Fruit fly (Drosophila melanogaster) whole organism, prepupa: ENCODE results near the gene CG11106.

Experiments used
- Blimp-1 ChIP-seq: fragments of 200-800 bp; sonication (Bioruptor generic); optimal IDR thresholded peaks from 3 replicates; lab custom pipeline; 2017; ENCODE audit warnings: missing biosample characterization, missing genetic modification characterization, mild to moderate bottlenecking, moderate library complexity, missing genetic modification reagents
- CG10631 ChIP-seq: fragments of 200-800 bp; sonication (Bioruptor generic); optimal IDR thresholded peaks from 2 replicates; lab custom pipeline; 2016; ENCODE audit warnings: missing biosample characterization, missing genetic modification characterization
- CG10669 ChIP-seq: fragments of 200-800 bp; sonication (Bioruptor generic); optimal IDR thresholded peaks from 3 replicates; lab custom pipeline; 2018; ENCODE audit warnings: missing biosample characterization, mild to moderate bottlenecking, missing genetic modification characterization, moderate library complexity
- CG11294 ChIP-seq: fragments of 200-800 bp; sonication (Bioruptor generic); IDR thresholded peaks from 2 replicates; pipeline ENCODE4 v1.3.6; 2022; ENCODE audit warnings: missing biosample characterization, missing genetic modification characterization
- CG11902 ChIP-seq: fragments of 200-800 bp; sonication (Bioruptor generic); optimal IDR thresholded peaks from 3 replicates; lab custom pipeline; 2016; ENCODE audit warnings: missing biosample characterization, missing genetic modification characterization
- CG15336 ChIP-seq: fragments of 200-800 bp; sonication (Bioruptor generic); IDR thresholded peaks from 2 replicates; pipeline ENCODE4 v1.3.6; 2022; ENCODE audit warnings: missing biosample characterization, missing genetic modification characterization
- CG16779 ChIP-seq: fragments of 200-800 bp; sonication (Bioruptor generic); optimal IDR thresholded peaks from 3 replicates; lab custom pipeline; 2017; ENCODE audit warnings: missing biosample characterization, mild to moderate bottlenecking, missing genetic modification characterization
- CG3032 ChIP-seq: fragments of 200-800 bp; optimal IDR thresholded peaks from 2 replicates; lab custom pipeline; 2019; ENCODE audit warnings: missing biosample characterization, mild to moderate bottlenecking, missing genetic modification characterization, moderate library complexity
- CG31627 ChIP-seq: fragments of 200-800 bp; sonication (Bioruptor generic); optimal IDR thresholded peaks from 3 replicates; lab custom pipeline; 2016; ENCODE audit warnings: missing biosample characterization, missing genetic modification characterization
- CG32006 ChIP-seq: fragments of 200-800 bp; sonication (Bioruptor generic); optimal IDR thresholded peaks from 3 replicates; lab custom pipeline; 2017; ENCODE audit warnings: missing biosample characterization, mild to moderate bottlenecking, missing genetic modification characterization
- CG3919 ChIP-seq: fragments of 200-800 bp; sonication (Bioruptor generic); optimal IDR thresholded peaks from 3 replicates; lab custom pipeline; 2016; ENCODE audit warnings: missing biosample characterization, missing genetic modification characterization
- CG6163 ChIP-seq: fragments of 200-800 bp; sonication (Bioruptor generic); IDR thresholded peaks from 3 replicates; pipeline ENCODE4 v1.3.6; 2022; ENCODE audit warnings: missing biosample characterization, missing genetic modification characterization
- CG6276 ChIP-seq: fragments of 200-800 bp; sonication (Bioruptor generic); optimal IDR thresholded peaks from 2 replicates; lab custom pipeline; 2017; ENCODE audit warnings: missing biosample characterization, mild to moderate bottlenecking, missing genetic modification characterization
- CG6792 ChIP-seq: fragments of 200-800 bp; sonication (Bioruptor generic); optimal IDR thresholded peaks from 3 replicates; lab custom pipeline; 2016; ENCODE audit warnings: missing biosample characterization, missing genetic modification characterization
- CG6808 ChIP-seq: fragments of 200-800 bp; sonication (Bioruptor generic); optimal IDR thresholded peaks from 3 replicates; lab custom pipeline; 2017; ENCODE audit warnings: missing biosample characterization, missing genetic modification characterization, mild to moderate bottlenecking, moderate library complexity, missing genetic modification reagents
- CG6854 ChIP-seq: fragments of 200-800 bp; sonication (Bioruptor generic); optimal IDR thresholded peaks from 2 replicates; lab custom pipeline; 2017; ENCODE audit warnings: missing biosample characterization, mild to moderate bottlenecking, missing genetic modification characterization
- CG7368 ChIP-seq: fragments of 200-800 bp; sonication (Bioruptor generic); optimal IDR thresholded peaks from 3 replicates; lab custom pipeline; 2016; ENCODE audit warnings: missing biosample characterization, missing genetic modification characterization
- Eip78C ChIP-seq: fragments of 200-800 bp; sonication (Bioruptor generic); peaks from one replicate; lab custom pipeline; 2016; ENCODE audit warnings: missing biosample characterization, missing genetic modification characterization
- Eip93F ChIP-seq: fragments of 200-800 bp; sonication (Bioruptor generic); optimal IDR thresholded peaks from 2 replicates; lab custom pipeline; 2016; ENCODE audit warnings: missing biosample characterization, mild to moderate bottlenecking, missing genetic modification characterization
- Ets21C ChIP-seq: fragments of 200-800 bp; sonication (Bioruptor generic); optimal IDR thresholded peaks from 3 replicates; lab custom pipeline; 2016; ENCODE audit warnings: missing biosample characterization, missing genetic modification characterization
- Ets96B ChIP-seq: fragments of 200-800 bp; optimal IDR thresholded peaks from 2 replicates; lab custom pipeline; 2019; ENCODE audit warnings: missing biosample characterization, mild to moderate bottlenecking, missing genetic modification characterization, moderate library complexity
- Hr38 ChIP-seq: sonication (Bioruptor generic); optimal IDR thresholded peaks from 2 replicates; lab custom pipeline; 2016; ENCODE audit warnings: missing biosample characterization, missing genetic modification characterization
- Hr39 ChIP-seq: fragments of 200-800 bp; sonication (Bioruptor generic); optimal IDR thresholded peaks from 2 replicates; lab custom pipeline; 2016; ENCODE audit warnings: missing biosample characterization, missing genetic modification characterization
- Hr4 ChIP-seq: fragments of 200-800 bp; sonication (Bioruptor generic); optimal IDR thresholded peaks from 3 replicates; lab custom pipeline; 2016; ENCODE audit warnings: missing biosample characterization, missing genetic modification characterization
- Lpt ChIP-seq: fragments of 200-800 bp; sonication (Bioruptor generic); optimal IDR thresholded peaks from 3 replicates; lab custom pipeline; 2016; ENCODE audit warnings: missing biosample characterization, missing genetic modification characterization
- Met ChIP-seq: fragments of 200-800 bp; sonication (Bioruptor generic); optimal IDR thresholded peaks from 3 replicates; lab custom pipeline; 2016; ENCODE audit warnings: missing biosample characterization, missing genetic modification characterization
- Sox102F ChIP-seq: fragments of 200-800 bp; sonication (Bioruptor generic); optimal IDR thresholded peaks from 2 replicates; lab custom pipeline; 2016; ENCODE audit warnings: missing biosample characterization, mild to moderate bottlenecking, missing genetic modification characterization
- Sox14 ChIP-seq: fragments of 200-800 bp; sonication (Bioruptor generic); optimal IDR thresholded peaks from 3 replicates; lab custom pipeline; 2016; ENCODE audit warnings: missing biosample characterization, missing genetic modification characterization
- Sox15 ChIP-seq: fragments of 200-800 bp; sonication (Bioruptor generic); optimal IDR thresholded peaks from 3 replicates; lab custom pipeline; 2016; ENCODE audit warnings: missing biosample characterization, missing genetic modification characterization
- achi ChIP-seq: fragments of 200-800 bp; sonication (Bioruptor generic); optimal IDR thresholded peaks from 3 replicates; lab custom pipeline; 2016; ENCODE audit warnings: missing biosample characterization, missing genetic modification characterization
- acj6 ChIP-seq: fragments of 200-800 bp; sonication (Bioruptor generic); optimal IDR thresholded peaks from 3 replicates; lab custom pipeline; 2016; ENCODE audit warnings: missing biosample characterization, missing genetic modification characterization
- cyc ChIP-seq: fragments of 200-800 bp; sonication (Bioruptor generic); optimal IDR thresholded peaks from 3 replicates; lab custom pipeline; 2016; ENCODE audit warnings: missing biosample characterization, missing genetic modification characterization
- dac ChIP-seq: fragments of 200-800 bp; sonication (Bioruptor generic); optimal IDR thresholded peaks from 2 replicates; lab custom pipeline; 2017; ENCODE audit warnings: missing biosample characterization, mild to moderate bottlenecking, missing genetic modification characterization
- dsx ChIP-seq: fragments of 200-800 bp; optimal IDR thresholded peaks from 3 replicates; lab custom pipeline; 2019; ENCODE audit warnings: missing biosample characterization, mild to moderate bottlenecking, missing genetic modification characterization, moderate library complexity; ENCODE audit not compliant: poor library complexity, severe bottlenecking
- eg ChIP-seq: fragments of 200-800 bp; sonication (Bioruptor generic); IDR thresholded peaks from 3 replicates; pipeline ENCODE4 v1.3.6; 2022; ENCODE audit warnings: missing biosample characterization, missing genetic modification characterization
- esn ChIP-seq: fragments of 200-800 bp; sonication (Bioruptor generic); optimal IDR thresholded peaks from 2 replicates; lab custom pipeline; 2016; ENCODE audit warnings: missing biosample characterization, mild to moderate bottlenecking, missing genetic modification characterization, moderate library complexity
- fd59A ChIP-seq: fragments of 200-800 bp; sonication (Bioruptor generic); optimal IDR thresholded peaks from 2 replicates; lab custom pipeline; 2017; ENCODE audit warnings: missing biosample characterization, mild to moderate bottlenecking, missing genetic modification characterization, missing genetic modification reagents
- fd85E ChIP-seq: fragments of 200-800 bp; sonication (Bioruptor generic); optimal IDR thresholded peaks from 3 replicates; lab custom pipeline; 2016; ENCODE audit warnings: missing biosample characterization, missing genetic modification characterization
- fkh ChIP-seq: fragments of 200-800 bp; sonication (Bioruptor generic); optimal IDR thresholded peaks from 3 replicates; lab custom pipeline; 2017; ENCODE audit warnings: missing biosample characterization, mild to moderate bottlenecking, missing genetic modification characterization, moderate library complexity
- net ChIP-seq: fragments of 200-800 bp; sonication (Bioruptor generic); optimal IDR thresholded peaks from 3 replicates; lab custom pipeline; 2016; ENCODE audit warnings: missing biosample characterization, missing genetic modification characterization
- salr ChIP-seq, 2 experiments: fragments of 200-800 bp; sonication (Bioruptor generic); optimal IDR thresholded peaks; 3 replicates each; lab custom pipeline; 2016 to 2018; ENCODE audit warnings: missing biosample characterization in 2 of 2, missing genetic modification characterization in 2 of 2, mild to moderate bottlenecking in 1 of 2
- ss ChIP-seq, 2 experiments: fragments of 200-800 bp; sonication (Bioruptor generic); optimal IDR thresholded peaks; 2 replicates in 1 of 2; 3 replicates in 1 of 2; lab custom pipeline; 2017 to 2018; ENCODE audit warnings: mild to moderate bottlenecking in 2 of 2, missing biosample characterization in 2 of 2, missing genetic modification characterization in 2 of 2, moderate library complexity in 1 of 2
- svp ChIP-seq: fragments of 200-800 bp; sonication (Bioruptor generic); peaks from one replicate; lab custom pipeline; 2016; ENCODE audit warnings: missing biosample characterization, missing genetic modification characterization
- topi ChIP-seq: fragments of 200-800 bp; sonication (Bioruptor generic); optimal IDR thresholded peaks from 3 replicates; lab custom pipeline; 2016; ENCODE audit warnings: missing biosample characterization, missing genetic modification characterization
- vri ChIP-seq: fragments of 200-800 bp; sonication (Bioruptor generic); optimal IDR thresholded peaks from 3 replicates; lab custom pipeline; 2016; ENCODE audit warnings: missing biosample characterization, mild to moderate bottlenecking, missing genetic modification characterization

CG11106 gene

dm6 chrX:11201948-11202347 is at the start of gene CG11106:
TSS of gene CG11106 (plus strand) at chrX:11202248.
- TF ChIP-seq CG7368 (GFP tag; lab: Kevin White, UChicago) = no peak
- TF ChIP-seq dac (GFP tag; lab: Kevin White, UChicago) = no peak
- TF ChIP-seq fd59A = no peak
- no peak for TF ChIP-seq CG6808 (GFP tag; lab: Kevin White, UChicago)
- TF ChIP-seq achi (GFP tag; lab: Kevin White, UChicago) = no peak
- no peak for TF ChIP-seq Eip93F (GFP tag; lab: Kevin White, UChicago)
- no peak for TF ChIP-seq Blimp-1 (GFP tag; lab: Kevin White, UChicago)
- no peak for TF ChIP-seq CG6163 (GFP tag; lab: Robert Waterston, UW)
- no peak for TF ChIP-seq CG16779 (tag; lab: Kevin White, UChicago)
- TF ChIP-seq Hr4 (GFP tag; lab: Kevin White, UChicago) = no peak
- TF ChIP-seq CG11294 (GFP tag; lab: Robert Waterston, UW) = no peak
- TF ChIP-seq CG10669 (GFP tag; lab: Kevin White, UChicago) = no peak
- TF ChIP-seq dsx = no peak

- TF ChIP-seq Ets21C = no peak
- peak; percentile 28 for TF ChIP-seq Eip93F (GFP tag; lab: Kevin White, UChicago)
- no peak for TF ChIP-seq svp (GFP tag; lab: Kevin White, UChicago)
- TF ChIP-seq, all 60 proteins: peak for 1
Observed at dm6 chrX:11153413-11153812, 48.6 kb upstream of the CG11106 start.

- TF ChIP-seq CG6808 (GFP tag; lab: Kevin White, UChicago) (no peak), net (GFP tag; lab: Kevin White, UChicago) (no peak), ss (GFP tag; optimal IDR thresholded peaks at IDR 0.05; lab: Kevin White, UChicago) (no peak), CG10631 (GFP tag; lab: Kevin White, UChicago) (no peak), Hr39 (GFP tag; lab: Kevin White, UChicago) (peak; percentile 38), Ets21C (peak; percentile 19), salr (GFP tag; optimal IDR thresholded peaks at IDR 0.05; lab: Kevin White, UChicago) (no peak), Sox102F (GFP tag; lab: Kevin White, UChicago) (no peak), Blimp-1 (GFP tag; lab: Kevin White, UChicago) (no peak), Sox14 (GFP tag; lab: Kevin White, UChicago) (no peak), CG11902 (GFP tag; lab: Kevin White, UChicago) (no peak), fd85E (no peak), CG31627 (GFP tag; lab: Kevin White, UChicago) (peak; percentile 41), dsx (no peak), CG6276 (no peak), CG6163 (GFP tag; lab: Robert Waterston, UW) (peak; percentile 63; the same call in 2 of the 3 replicates), eg (no peak), Met (GFP tag; lab: Kevin White, UChicago) (peak; percentile 8), achi (GFP tag; lab: Kevin White, UChicago) (no peak), topi (no peak), vri (GFP tag; lab: Kevin White, UChicago) (no peak), acj6 (GFP tag; lab: Kevin White, UChicago) (peak; percentile 0), fd59A (no peak), CG6792 (no peak), Eip78C (GFP tag; lab: Kevin White, UChicago) (peak; percentile 14), esn (GFP tag; lab: Kevin White, UChicago) (peak; percentile 35), dac (GFP tag; lab: Kevin White, UChicago) (no peak), CG6854 (GFP tag; lab: Kevin White, UChicago) (no peak), fkh (GFP tag; lab: Kevin White, UChicago) (peak; percentile 83), CG32006 (GFP tag; lab: Kevin White, UChicago) (no peak), Lpt (GFP tag; lab: Kevin White, UChicago) (no peak), CG15336 (GFP tag; lab: Robert Waterston, UW) (no peak), CG3032 (tag; lab: Kevin White, UChicago) (no peak), CG10669 (GFP tag; lab: Kevin White, UChicago) (no peak), CG11294 (GFP tag; lab: Robert Waterston, UW) (no peak), Ets96B (tag; lab: Kevin White, UChicago) (no peak), Sox15 (GFP tag; lab: Kevin White, UChicago) (no peak), cyc (GFP tag; lab: Kevin White, UChicago) (peak; percentile 44), Hr38 (GFP tag; lab: Kevin White, UChicago) (no peak), CG3919 (no peak)
Observed at dm6 chrX:11153826-11154510, 48.1 kb upstream of the CG11106 start, which contains the start of the genes rtv and Dlic. TSS of gene rtv (minus strand) at chrX:11153990. TSS of gene Dlic (plus strand) at chrX:11154421.
